Worm (Caenorhabditis elegans) whole organism, L1 larva: ENCODE data around the gene F01F1.3.
A peak's percentile ranks its signal among the peaks of the same experiment; 100 is the strongest.

Experiments used
- C04F5.9 ChIP-seq: sonication (generic microtip); optimal IDR thresholded peaks from 2 replicates; lab custom pipeline; 2016; ENCODE audit warnings: missing genetic modification characterization, missing compliant biosample characterization
- F16B12.6 ChIP-seq: fragments of 150-350 bp; optimal IDR thresholded peaks from 2 replicates; lab custom pipeline; 2014; ENCODE audit warnings: missing biosample characterization, missing genetic modification characterization
- Y116A8C.19 ChIP-seq: sonication (generic microtip); optimal IDR thresholded peaks from 2 replicates; lab custom pipeline; 2016; ENCODE audit warnings: missing compliant biosample characterization, missing genetic modification characterization, borderline replicate concordance
- aha-1 ChIP-seq: fragments of 150-350 bp; optimal IDR thresholded peaks from 2 replicates; lab custom pipeline; 2014; ENCODE audit warnings: missing biosample characterization, missing genetic modification characterization
- alr-1 ChIP-seq: fragments of 200-800 bp; sonication (Bioruptor generic); optimal IDR thresholded peaks from 2 replicates; lab custom pipeline; 2018; ENCODE audit warnings: borderline replicate concordance, mild to moderate bottlenecking, missing genetic modification characterization, missing compliant biosample characterization
- aly-2 ChIP-seq: fragments of 150-350 bp; optimal IDR thresholded peaks from 2 replicates; lab custom pipeline; 2014; ENCODE audit warnings: missing biosample characterization, missing genetic modification characterization
- ama-1 ChIP-seq: fragments of 150-350 bp; optimal IDR thresholded peaks from 2 replicates; lab custom pipeline; 2014
- blmp-1 ChIP-seq: fragments of 150-350 bp; optimal IDR thresholded peaks from 2 replicates; lab custom pipeline; 2014; ENCODE audit warnings: missing biosample characterization, missing genetic modification characterization
- ceh-63 ChIP-seq: fragments of 200-800 bp; sonication (Bioruptor generic); optimal IDR thresholded peaks from 2 replicates; lab custom pipeline; 2018; ENCODE audit warnings: mild to moderate bottlenecking, missing genetic modification characterization, missing compliant biosample characterization
- ceh-8 ChIP-seq: fragments of 200-800 bp; sonication (Bioruptor generic); optimal IDR thresholded peaks from 2 replicates; lab custom pipeline; 2018; ENCODE audit warnings: mild to moderate bottlenecking, missing genetic modification characterization, moderate library complexity, missing compliant biosample characterization
- ces-1 ChIP-seq: fragments of 150-350 bp; optimal IDR thresholded peaks from 2 replicates; lab custom pipeline; 2014; ENCODE audit warnings: missing biosample characterization, missing genetic modification reagents, missing genetic modification characterization
- dpl-1 ChIP-seq, 3 experiments: fragments of 150-350 bp in 2 of 3; sonication (generic microtip) in 1 of 3; optimal IDR thresholded peaks; 2 replicates each; lab custom pipeline; 2014 to 2017; ENCODE audit warnings: missing biosample characterization in 3 of 3, missing genetic modification characterization in 3 of 3, missing genetic modification reagents in 3 of 3
- dsc-1 ChIP-seq: sonication (generic microtip); optimal IDR thresholded peaks from 2 replicates; lab custom pipeline; 2016; ENCODE audit warnings: mild to moderate bottlenecking, missing genetic modification characterization, missing compliant biosample characterization
- egl-13 ChIP-seq: sonication (generic microtip); optimal IDR thresholded peaks from 2 replicates; lab custom pipeline; 2016; ENCODE audit warnings: missing genotype, missing genetic modification reagents, missing genetic modification characterization, missing compliant biosample characterization
- egl-27 ChIP-seq, 2 experiments: fragments of 150-350 bp in 1 of 2; sonication (generic microtip); optimal IDR thresholded peaks; 3 replicates each; lab custom pipeline; 2017 to 2018; ENCODE audit warnings: missing biosample characterization in 2 of 2, missing genetic modification characterization in 2 of 2, missing genetic modification reagents in 2 of 2
- ets-5 ChIP-seq: fragments of 200-800 bp; sonication (Bioruptor generic); IDR thresholded peaks from 2 replicates; pipeline ENCODE4 v1.3.6; 2022; ENCODE audit warnings: missing genetic modification characterization, missing compliant biosample characterization
- fkh-4 ChIP-seq: sonication (generic microtip); optimal IDR thresholded peaks from 2 replicates; lab custom pipeline; 2016; ENCODE audit warnings: missing compliant biosample characterization, missing genetic modification characterization, borderline replicate concordance
- fos-1 ChIP-seq: fragments of 150-350 bp; optimal IDR thresholded peaks from 2 replicates; lab custom pipeline; 2014; ENCODE audit warnings: missing biosample characterization, missing genetic modification characterization
- hlh-4 ChIP-seq: sonication (generic microtip); optimal IDR thresholded peaks from 2 replicates; lab custom pipeline; 2016; ENCODE audit warnings: mild to moderate bottlenecking, missing genetic modification characterization, missing compliant biosample characterization
- jun-1 ChIP-seq: fragments of 150-350 bp; optimal IDR thresholded peaks from 2 replicates; lab custom pipeline; 2014; ENCODE audit warnings: missing biosample characterization, missing genetic modification reagents, missing genetic modification characterization
- lin-14 ChIP-seq: fragments of 200-800 bp; sonication (Bioruptor generic); optimal IDR thresholded peaks from 2 replicates; lab custom pipeline; 2018; ENCODE audit warnings: mild to moderate bottlenecking, missing genetic modification characterization, moderate library complexity, missing compliant biosample characterization
- lin-15B ChIP-seq: fragments of 150-350 bp; sonication (generic microtip); optimal IDR thresholded peaks from 3 replicates; lab custom pipeline; 2014; ENCODE audit warnings: missing biosample characterization, missing genetic modification characterization
- lin-39 ChIP-seq: fragments of 150-350 bp; optimal IDR thresholded peaks from 2 replicates; lab custom pipeline; 2014; ENCODE audit warnings: missing biosample characterization, missing genetic modification reagents, missing genetic modification characterization
- lir-3 ChIP-seq: sonication (generic microtip); optimal IDR thresholded peaks from 2 replicates; lab custom pipeline; 2016; ENCODE audit warnings: mild to moderate bottlenecking, missing genetic modification characterization, moderate library complexity, missing compliant biosample characterization; ENCODE audit not compliant: poor library complexity
- lsy-2 ChIP-seq, 2 experiments: fragments of 150-350 bp; optimal IDR thresholded peaks; 2 replicates each; lab custom pipeline; 2014; ENCODE audit warnings: missing biosample characterization in 2 of 2, missing genetic modification characterization in 2 of 2
- nhr-11 ChIP-seq: fragments of 150-350 bp; optimal IDR thresholded peaks from 2 replicates; lab custom pipeline; 2014; ENCODE audit warnings: missing biosample characterization, missing genetic modification characterization
- nhr-12 ChIP-seq: sonication (generic microtip); optimal IDR thresholded peaks from 2 replicates; lab custom pipeline; 2017; ENCODE audit warnings: missing biosample characterization, missing genetic modification characterization
- nhr-20 ChIP-seq: sonication (generic microtip); optimal IDR thresholded peaks from 2 replicates; lab custom pipeline; 2016; ENCODE audit warnings: mild to moderate bottlenecking, missing genetic modification characterization, missing compliant biosample characterization
- nhr-47 ChIP-seq: sonication (generic microtip); optimal IDR thresholded peaks from 2 replicates; lab custom pipeline; 2016; ENCODE audit warnings: mild to moderate bottlenecking, missing genetic modification characterization, moderate library complexity, missing compliant biosample characterization
- nhr-71 ChIP-seq: sonication (generic microtip); optimal IDR thresholded peaks from 2 replicates; lab custom pipeline; 2016; ENCODE audit warnings: mild to moderate bottlenecking, missing genetic modification characterization, moderate library complexity, missing compliant biosample characterization
- nhr-77 ChIP-seq: fragments of 150-350 bp; optimal IDR thresholded peaks from 2 replicates; lab custom pipeline; 2014; ENCODE audit warnings: missing biosample characterization, missing genetic modification characterization
- nhr-84 ChIP-seq: sonication (generic microtip); optimal IDR thresholded peaks from 2 replicates; lab custom pipeline; 2017; ENCODE audit warnings: missing biosample characterization, missing genetic modification characterization
- nhr-85 ChIP-seq: sonication (generic microtip); peaks from one replicate; lab custom pipeline; 2016; ENCODE audit warnings: missing genetic modification characterization, inconsistent platforms, missing compliant biosample characterization
- nhr-90 ChIP-seq: sonication (generic microtip); optimal IDR thresholded peaks from 2 replicates; lab custom pipeline; 2016; ENCODE audit warnings: mild to moderate bottlenecking, missing genetic modification characterization, missing compliant biosample characterization; ENCODE audit not compliant: poor library complexity
- pag-3 ChIP-seq: sonication (generic microtip); optimal IDR thresholded peaks from 2 replicates; lab custom pipeline; 2017; ENCODE audit warnings: missing genetic modification characterization, mild to moderate bottlenecking, missing compliant biosample characterization, antibody characterized with exemption, borderline replicate concordance; ENCODE audit not compliant: insufficient read depth
- pax-3 ChIP-seq: fragments of 200-800 bp; sonication (Bioruptor generic); optimal IDR thresholded peaks from 2 replicates; lab custom pipeline; 2018; ENCODE audit warnings: mild to moderate bottlenecking, missing genetic modification characterization, moderate library complexity, missing compliant biosample characterization
- pqm-1 ChIP-seq: sonication (generic microtip); optimal IDR thresholded peaks from 3 replicates; lab custom pipeline; 2017; ENCODE audit warnings: missing biosample characterization, missing genetic modification characterization
- rnt-1 ChIP-seq: sonication (generic microtip); optimal IDR thresholded peaks from 2 replicates; lab custom pipeline; 2016; ENCODE audit warnings: mild to moderate bottlenecking, missing genetic modification characterization, moderate library complexity, missing compliant biosample characterization
- skn-1 ChIP-seq: fragments of 150-350 bp; optimal IDR thresholded peaks from 2 replicates; lab custom pipeline; 2014; ENCODE audit warnings: missing biosample characterization, missing genetic modification characterization
- snu-23 ChIP-seq: sonication (generic microtip); optimal IDR thresholded peaks from 2 replicates; lab custom pipeline; 2016; ENCODE audit warnings: missing genetic modification characterization, missing compliant biosample characterization
- sox-4 ChIP-seq: sonication (generic microtip); optimal IDR thresholded peaks from 2 replicates; lab custom pipeline; 2016; ENCODE audit warnings: missing genetic modification characterization, missing compliant biosample characterization
- sptf-1 ChIP-seq: fragments of 150-350 bp; optimal IDR thresholded peaks from 2 replicates; lab custom pipeline; 2014; ENCODE audit warnings: missing biosample characterization, missing genetic modification characterization
- swsn-7 ChIP-seq: sonication (generic microtip); optimal IDR thresholded peaks from 2 replicates; lab custom pipeline; 2016; ENCODE audit warnings: missing genetic modification characterization, missing compliant biosample characterization
- tlp-1 ChIP-seq: fragments of 150-350 bp; optimal IDR thresholded peaks from 2 replicates; lab custom pipeline; 2014; ENCODE audit warnings: missing biosample characterization, missing genetic modification characterization
- unc-130 ChIP-seq: fragments of 150-350 bp; optimal IDR thresholded peaks from 2 replicates; lab custom pipeline; 2017; ENCODE audit warnings: missing biosample characterization, missing genetic modification characterization, inconsistent platforms
- unc-62 ChIP-seq: fragments of 150-350 bp; optimal IDR thresholded peaks from 2 replicates; lab custom pipeline; 2014; ENCODE audit warnings: missing biosample characterization, missing genetic modification reagents, missing genetic modification characterization
- unc-86 ChIP-seq: sonication (generic microtip); optimal IDR thresholded peaks from 2 replicates; lab custom pipeline; 2016; ENCODE audit warnings: missing genetic modification characterization, missing compliant biosample characterization
- unc-98 ChIP-seq: fragments of 200-800 bp; sonication (Bioruptor generic); IDR thresholded peaks from 2 replicates; pipeline ENCODE4 v1.3.6; 2022; ENCODE audit warnings: missing genetic modification characterization, missing compliant biosample characterization
- xbp-1 ChIP-seq: sonication (generic microtip); optimal IDR thresholded peaks from 2 replicates; lab custom pipeline; 2016; ENCODE audit warnings: missing genetic modification characterization, missing compliant biosample characterization
- ztf-11 ChIP-seq, 2 experiments: sonication (generic microtip); optimal IDR thresholded peaks; 2 replicates each; lab custom pipeline; 2016 to 2017; ENCODE audit warnings: missing genetic modification characterization in 2 of 2, missing biosample characterization in 1 of 2, missing compliant biosample characterization in 1 of 2
- ztf-4 ChIP-seq: fragments of 150-350 bp; optimal IDR thresholded peaks from 2 replicates; lab custom pipeline; 2014; ENCODE audit warnings: missing biosample characterization, missing genetic modification characterization

Gene F01F1.3

ce11 chrIII:5839598-5839997, 32.1 kb upstream of the F01F1.3 start:
- TF ChIP-seq lin-14 (GFP tag; lab: Kevin White, UChicago) = peak; percentile 9
- TF ChIP-seq blmp-1 (tag; lab: Kevin White, UChicago) = peak; percentile 57
- TF ChIP-seq sptf-1 = no peak
- peak; percentile 57 for TF ChIP-seq dsc-1 (tag; lab: Kevin White, UChicago)
- no peak for TF ChIP-seq xbp-1 (tag; lab: Kevin White, UChicago)
- TF ChIP-seq ceh-8 (GFP tag; lab: Kevin White, UChicago) = no peak

- TF ChIP-seq egl-13 (tag; lab: Kevin White, UChicago) = peak; percentile 11
- no peak for TF ChIP-seq lin-39 (tag; lab: Kevin White, UChicago)
- no peak for TF ChIP-seq skn-1 (tag; lab: Kevin White, UChicago)
- no peak for TF ChIP-seq tlp-1 (tag; lab: Kevin White, UChicago)
- peak in 1 of 2 experiments; percentile 11 for TF ChIP-seq lsy-2 (tag; optimal IDR thresholded peaks at IDR 0.05; lab: Kevin White, UChicago)
- no peak for TF ChIP-seq C04F5.9 (tag; lab: Kevin White, UChicago)
- TF ChIP-seq unc-62 (GFP tag; lab: Kevin White, UChicago) = no peak
- no peak for TF ChIP-seq ces-1 (GFP tag; lab: Kevin White, UChicago)
- no peak for TF ChIP-seq ztf-4
- no peak for TF ChIP-seq unc-130
- TF ChIP-seq Y116A8C.19 (tag; lab: Kevin White, UChicago) = no peak
- TF ChIP-seq pqm-1 (tag; lab: Kevin White, UChicago) = peak; percentile 72
- no peak for TF ChIP-seq hlh-4 (tag; lab: Kevin White, UChicago)
- TF ChIP-seq alr-1 (tag; lab: Kevin White, UChicago) = no peak
- no peak for TF ChIP-seq F16B12.6 (tag; lab: Kevin White, UChicago)
- no peak for TF ChIP-seq aly-2
- no peak for TF ChIP-seq dsc-1 (tag; lab: Kevin White, UChicago)
- no peak for TF ChIP-seq egl-27 (tag; optimal IDR thresholded peaks at IDR 0.05; lab: Kevin White, UChicago)
- TF ChIP-seq unc-86 (tag; lab: Kevin White, UChicago) = no peak
- peak; percentile 23 for TF ChIP-seq nhr-47 (tag; lab: Kevin White, UChicago)
- TF ChIP-seq lir-3 (tag; lab: Kevin White, UChicago) = no peak
- TF ChIP-seq jun-1 (tag; lab: Kevin White, UChicago) = peak; percentile 16
- no peak for TF ChIP-seq fos-1 (tag; lab: Kevin White, UChicago)
- no peak for TF ChIP-seq nhr-20
- TF ChIP-seq aha-1 (tag; lab: Kevin White, UChicago) = no peak
- no peak for TF ChIP-seq nhr-84 (tag; lab: Kevin White, UChicago)
- no peak for TF ChIP-seq sox-4 (tag; lab: Kevin White, UChicago)
- TF ChIP-seq ets-5 (GFP tag; lab: Robert Waterston, UW) = no peak
- TF ChIP-seq fkh-4 = no peak
- no peak for TF ChIP-seq sptf-1
- peak; percentile 6 for TF ChIP-seq nhr-71
- TF ChIP-seq nhr-85 (tag; lab: Kevin White, UChicago) = no peak
- no peak for TF ChIP-seq pag-3
- TF ChIP-seq nhr-12 = no peak
- no peak for TF ChIP-seq snu-23
- TF ChIP-seq ceh-8 (GFP tag; lab: Kevin White, UChicago) = no peak
- no peak for TF ChIP-seq ztf-11 (tag; optimal IDR thresholded peaks at IDR 0.05; lab: Kevin White, UChicago)
- TF ChIP-seq nhr-11 = no peak
- peak; percentile 20 for TF ChIP-seq pax-3 (tag; lab: Kevin White, UChicago)
- no peak for TF ChIP-seq nhr-90 (tag; lab: Kevin White, UChicago)
- peak in 1 of 3 experiments; percentile 3 for TF ChIP-seq dpl-1 (GFP tag; optimal IDR thresholded peaks at IDR 0.05; lab: Kevin White, UChicago)
- TF ChIP-seq swsn-7 = no peak
- TF ChIP-seq unc-98 = no peak
- TF ChIP-seq rnt-1 (tag; lab: Kevin White, UChicago) = no peak
- TF ChIP-seq lin-14 (GFP tag; lab: Kevin White, UChicago) = peak; percentile 7
- no peak for TF ChIP-seq lin-15B (tag; lab: Kevin White, UChicago)
- no peak for TF ChIP-seq nhr-77 (tag; lab: Kevin White, UChicago)
- TF ChIP-seq ama-1 (lab: Kevin White, UChicago) = peak; percentile 13
- TF ChIP-seq ceh-63 (GFP tag; lab: Kevin White, UChicago) = no peak
These were observed 31.5 kb upstream of the F01F1.3 start for ce11 chrIII:5840277-5840676.
